Worm (Caenorhabditis elegans) whole organism, mixed stage, embryonic: ENCODE measurements around the gene C13A10.1.

ENCODE experiments used
- bed-3 ChIP-seq: fragments of 200-800 bp; sonication (Bioruptor generic); optimal IDR thresholded peaks from 3 replicates; lab custom pipeline; 2018; ENCODE audit warnings: mild to moderate bottlenecking, missing genetic modification characterization, moderate library complexity, missing compliant biosample characterization
- ceh-39 ChIP-seq: fragments of 150-350 bp; optimal IDR thresholded peaks from 2 replicates; lab custom pipeline; 2014; ENCODE audit warnings: missing biosample characterization, missing genetic modification characterization
- ceh-43 ChIP-seq: fragments of 200-800 bp; sonication (Bioruptor generic); optimal IDR thresholded peaks from 2 replicates; lab custom pipeline; 2018; ENCODE audit warnings: mild to moderate bottlenecking, missing genetic modification characterization, moderate library complexity, missing compliant biosample characterization
- ceh-83 ChIP-seq: fragments of 200-800 bp; sonication (Bioruptor generic); optimal IDR thresholded peaks from 2 replicates; lab custom pipeline; 2018; ENCODE audit warnings: mild to moderate bottlenecking, missing genetic modification characterization, missing compliant biosample characterization
- ces-1 ChIP-seq: fragments of 150-350 bp; optimal IDR thresholded peaks from 2 replicates; lab custom pipeline; 2014; ENCODE audit warnings: missing biosample characterization, missing genetic modification reagents, missing genetic modification characterization
- drap-1 ChIP-seq: fragments of 200-800 bp; sonication (Bioruptor generic); optimal IDR thresholded peaks from 3 replicates; lab custom pipeline; 2018; ENCODE audit warnings: mild to moderate bottlenecking, missing genetic modification characterization, missing compliant biosample characterization
- elt-1 ChIP-seq: sonication (generic microtip); optimal IDR thresholded peaks from 2 replicates; lab custom pipeline; 2017; ENCODE audit warnings: missing genetic modification characterization, mild to moderate bottlenecking, missing compliant biosample characterization, antibody characterized with exemption, moderate library complexity, borderline replicate concordance; ENCODE audit not compliant: insufficient read depth
- elt-3 ChIP-seq: fragments of 150-350 bp; optimal IDR thresholded peaks from 2 replicates; lab custom pipeline; 2014; ENCODE audit warnings: missing biosample characterization, missing genetic modification characterization
- flh-1 ChIP-seq: fragments of 200-800 bp; sonication (Bioruptor generic); optimal IDR thresholded peaks from 2 replicates; lab custom pipeline; 2018; ENCODE audit warnings: mild to moderate bottlenecking, missing genetic modification characterization, moderate library complexity, missing compliant biosample characterization
- ham-2 ChIP-seq: fragments of 200-800 bp; sonication (Bioruptor generic); optimal IDR thresholded peaks from 2 replicates; lab custom pipeline; 2018; ENCODE audit warnings: mild to moderate bottlenecking, missing genetic modification characterization, missing compliant biosample characterization
- hlh-1 ChIP-seq: fragments of 150-350 bp; optimal IDR thresholded peaks from 2 replicates; lab custom pipeline; 2014; ENCODE audit warnings: missing biosample characterization, missing genetic modification reagents, missing genetic modification characterization
- lin-13 ChIP-seq: fragments of 150-350 bp; optimal IDR thresholded peaks from 2 replicates; lab custom pipeline; 2014; ENCODE audit warnings: missing biosample characterization, missing genetic modification characterization
- lin-32 ChIP-seq: fragments of 200-800 bp; sonication (Bioruptor generic); optimal IDR thresholded peaks from 2 replicates; lab custom pipeline; 2018; ENCODE audit warnings: mild to moderate bottlenecking, missing genetic modification characterization, missing compliant biosample characterization
- lsy-2 ChIP-seq: fragments of 150-350 bp; optimal IDR thresholded peaks from 2 replicates; lab custom pipeline; 2014; ENCODE audit warnings: missing biosample characterization, missing genetic modification characterization
- mab-5 ChIP-seq: fragments of 150-350 bp; optimal IDR thresholded peaks from 2 replicates; lab custom pipeline; 2014; ENCODE audit warnings: missing biosample characterization, missing genetic modification characterization
- mls-2 ChIP-seq: sonication (generic microtip); optimal IDR thresholded peaks from 2 replicates; lab custom pipeline; 2016; ENCODE audit warnings: mild to moderate bottlenecking, missing genetic modification characterization, moderate library complexity, missing compliant biosample characterization
- nhr-12 ChIP-seq: fragments of 150-350 bp; optimal IDR thresholded peaks from 2 replicates; lab custom pipeline; 2014; ENCODE audit warnings: missing biosample characterization, missing genetic modification characterization
- nhr-2 ChIP-seq: fragments of 150-350 bp; optimal IDR thresholded peaks from 2 replicates; lab custom pipeline; 2014; ENCODE audit warnings: missing biosample characterization, missing genetic modification characterization
- nhr-237 ChIP-seq: fragments of 150-350 bp; optimal IDR thresholded peaks from 2 replicates; lab custom pipeline; 2014; ENCODE audit warnings: missing biosample characterization, missing genetic modification characterization
- nhr-28 ChIP-seq: fragments of 150-350 bp; optimal IDR thresholded peaks from 2 replicates; lab custom pipeline; 2014; ENCODE audit warnings: missing biosample characterization, missing genetic modification characterization
- nhr-76 ChIP-seq: sonication (generic microtip); optimal IDR thresholded peaks from 2 replicates; lab custom pipeline; 2017; ENCODE audit warnings: missing biosample characterization, missing genetic modification characterization
- pha-4 ChIP-seq: fragments of 150-350 bp; optimal IDR thresholded peaks from 2 replicates; lab custom pipeline; 2018; ENCODE audit warnings: missing biosample characterization, missing genetic modification reagents, missing genetic modification characterization
- sem-2 ChIP-seq: fragments of 200-800 bp; sonication (Bioruptor generic); optimal IDR thresholded peaks from 2 replicates; lab custom pipeline; 2018; ENCODE audit warnings: mild to moderate bottlenecking, missing genetic modification characterization, missing compliant biosample characterization
- snpc-4 ChIP-seq: fragments of 150-350 bp; optimal IDR thresholded peaks from 2 replicates; lab custom pipeline; 2014; ENCODE audit warnings: missing biosample characterization, missing genetic modification characterization
- sptf-1 ChIP-seq: sonication (generic microtip); optimal IDR thresholded peaks from 2 replicates; lab custom pipeline; 2017; ENCODE audit warnings: mild to moderate bottlenecking, missing genetic modification characterization, moderate library complexity, missing compliant biosample characterization
- unc-39 ChIP-seq: fragments of 150-350 bp; optimal IDR thresholded peaks from 2 replicates; lab custom pipeline; 2014; ENCODE audit warnings: missing biosample characterization, missing genetic modification characterization
- unc-62 ChIP-seq: fragments of 150-350 bp; optimal IDR thresholded peaks from 2 replicates; lab custom pipeline; 2014; ENCODE audit warnings: missing biosample characterization, missing genetic modification reagents, missing genetic modification characterization
- zip-8 ChIP-seq: fragments of 150-350 bp; optimal IDR thresholded peaks from 2 replicates; lab custom pipeline; 2014; ENCODE audit warnings: missing biosample characterization, missing genetic modification characterization
- ztf-11 ChIP-seq: fragments of 150-350 bp; optimal IDR thresholded peaks from 2 replicates; lab custom pipeline; 2014; ENCODE audit warnings: missing biosample characterization, missing genetic modification characterization

The C13A10.1 gene

ce11 chrII:1325604-1326003, 29.8 kb downstream of the C13A10.1 start:
- no peak for TF ChIP-seq unc-62
- TF ChIP-seq hlh-1 (tag; lab: Kevin White, UChicago): no peak
- TF ChIP-seq unc-39 (tag; lab: Kevin White, UChicago): no peak
- TF ChIP-seq drap-1 (GFP tag; lab: Kevin White, UChicago): no peak
- TF ChIP-seq mab-5 (tag; lab: Kevin White, UChicago): no peak
- TF ChIP-seq ztf-11 (tag; lab: Kevin White, UChicago): no peak
- TF ChIP-seq nhr-28 (tag; lab: Kevin White, UChicago): no peak
- no peak for TF ChIP-seq ceh-83 (GFP tag; lab: Kevin White, UChicago)
- no peak for TF ChIP-seq lin-32 (GFP tag; lab: Kevin White, UChicago)
- TF ChIP-seq sptf-1 (tag; lab: Kevin White, UChicago): no peak
- TF ChIP-seq nhr-76: no peak
- no peak for TF ChIP-seq nhr-2 (tag; lab: Kevin White, UChicago)
- no peak for TF ChIP-seq snpc-4 (tag; lab: Kevin White, UChicago)
- TF ChIP-seq mls-2: no peak
- no peak for TF ChIP-seq nhr-12
- TF ChIP-seq sem-2: no peak
- TF ChIP-seq bed-3 (GFP tag; lab: Kevin White, UChicago): no peak
- no peak for TF ChIP-seq ceh-43 (GFP tag; lab: Kevin White, UChicago)
- no peak for TF ChIP-seq lin-13 (tag; lab: Kevin White, UChicago)

ce11 chrII:1324017-1324416, 31.4 kb downstream of the C13A10.1 start:
- peak; percentile 75 for TF ChIP-seq ces-1 (GFP tag; lab: Kevin White, UChicago)
- no peak for TF ChIP-seq ham-2 (GFP tag; lab: Kevin White, UChicago)

ce11 chrII:1323190-1323651, 32.2 kb downstream of the C13A10.1 start:
- TF ChIP-seq drap-1 (GFP tag; lab: Kevin White, UChicago) (peak; percentile 13), lsy-2 (tag; lab: Kevin White, UChicago) (peak; percentile 20), elt-3 (tag; lab: Kevin White, UChicago) (no peak), snpc-4 (tag; lab: Kevin White, UChicago) (no peak), nhr-28 (tag; lab: Kevin White, UChicago) (no peak), mls-2 (peak; percentile 58), ces-1 (GFP tag; lab: Kevin White, UChicago) (peak; percentile 97)

ce11 chrII:1322283-1323173, 32.9 kb downstream of the C13A10.1 start:
- TF ChIP-seq lin-32 (GFP tag; lab: Kevin White, UChicago): no peak
- TF ChIP-seq unc-62: no peak
- no peak for TF ChIP-seq nhr-237 (tag; lab: Kevin White, UChicago)
- TF ChIP-seq flh-1: no peak
- TF ChIP-seq ztf-11 (tag; lab: Kevin White, UChicago): no peak
- TF ChIP-seq pha-4 (tag; lab: Kevin White, UChicago): no peak
- no peak for TF ChIP-seq elt-1 (tag; lab: Kevin White, UChicago)
- TF ChIP-seq mab-5 (tag; lab: Kevin White, UChicago): no peak
- no peak for TF ChIP-seq ceh-39 (tag; lab: Kevin White, UChicago)
- TF ChIP-seq hlh-1 (tag; lab: Kevin White, UChicago): no peak

ce11 chrII:1320987-1321807, 34.3 kb downstream of the C13A10.1 start, which contains the start of gene vig-1:
Gene vig-1 (plus strand): TSS chrII:1321037.
- TF ChIP-seq zip-8 (tag; lab: Kevin White, UChicago): peak; percentile 80
- TF ChIP-seq elt-1 (tag; lab: Kevin White, UChicago): peak; percentile 96
- TF ChIP-seq drap-1 (GFP tag; lab: Kevin White, UChicago): no peak
